Fruit fly (Drosophila melanogaster): ENCODE measurements around the gene CG42716.

DNA sequence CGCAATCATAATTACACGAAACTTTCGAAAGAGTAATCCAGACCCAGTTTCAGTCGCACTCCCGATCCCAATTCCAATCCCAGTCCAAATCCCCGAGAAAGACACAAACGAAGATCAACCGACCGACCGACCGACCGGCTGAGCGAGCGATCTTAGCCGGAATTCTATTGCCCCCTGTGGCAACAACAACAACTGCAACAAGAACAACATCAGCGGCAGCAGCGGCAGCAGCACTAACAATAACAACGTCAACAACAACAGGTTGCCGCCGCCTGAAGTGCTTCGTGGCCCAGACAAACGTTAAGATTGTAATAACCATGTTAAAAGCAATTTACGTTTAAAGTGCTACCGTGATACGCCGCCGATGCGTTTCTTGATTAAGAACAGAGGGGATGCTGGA, 14.9 kb upstream of the CG42716 start:
- TF ChIP-seq rn (GFP tag; IDR thresholded peaks at IDR 0.05) (no peak), CG8301 (tag; optimal IDR thresholded peaks at IDR 0.05) (no peak), CG8159 (tag; optimal IDR thresholded peaks at IDR 0.05) (no peak), Pif1B (GFP tag; optimal IDR thresholded peaks at IDR 0.05) (no peak), Ets98B (GFP tag; IDR thresholded peaks at IDR 0.05) (no peak), CG13204 (GFP tag; optimal IDR thresholded peaks at IDR 0.05) (peak; percentile 37), CG32121 (GFP tag; IDR thresholded peaks at IDR 0.05) (no peak), EcR (GFP tag; optimal IDR thresholded peaks at IDR 0.05) (no peak), CG34367 (tag; optimal IDR thresholded peaks at IDR 0.05) (no peak), CG12605 (GFP tag; IDR thresholded peaks at IDR 0.05) (no peak), CG10348 (GFP tag; IDR thresholded peaks at IDR 0.05) (no peak), CG15710 (tag; optimal IDR thresholded peaks at IDR 0.05) (no peak), CG14655 (GFP tag; optimal IDR thresholded peaks at IDR 0.05) (no peak), CG17806 (tag; optimal IDR thresholded peaks at IDR 0.05) (no peak)
